Fruit fly (Drosophila melanogaster): ENCODE results near the gene mthl7.

mthl7 gene

dm6 chr3L:8186627-8187396 is 6.5 kb upstream of the mthl7 start, which contains the start of the genes ERR and Atg18a (continued):
- TF ChIP-seq amos (GFP tag; IDR thresholded peaks at IDR 0.05; ENCODE audit: partially characterized antibody) (peak; percentile 65), gt (GFP tag; IDR thresholded peaks at IDR 0.05) (peak; percentile 71), Usf (GFP tag; optimal IDR thresholded peaks at IDR 0.05) (peak; percentile 88), CG2712 (tag; optimal IDR thresholded peaks at IDR 0.05) (peak; percentile 89), unpg (GFP tag; optimal IDR thresholded peaks at IDR 0.05) (peak; percentile 71), toy (GFP tag; IDR thresholded peaks at IDR 0.05) (peak; percentile 52; the same call in 1 of the 2 replicates), Mes4 (GFP tag; optimal IDR thresholded peaks at IDR 0.05) (no peak), grn (GFP tag; optimal IDR thresholded peaks at IDR 0.05) (no peak), CG12071 (GFP tag; optimal IDR thresholded peaks at IDR 0.05) (no peak), cad (GFP tag; optimal IDR thresholded peaks at IDR 0.05) (no peak), PHDP (tag; optimal IDR thresholded peaks at IDR 0.05) (peak; percentile 75), CG3847 (GFP tag; IDR thresholded peaks at IDR 0.05) (peak; percentile 93), Sin3A (optimal IDR thresholded peaks at IDR 0.05) (peak; percentile 98), Neu2 (GFP tag; optimal IDR thresholded peaks at IDR 0.05; ENCODE audit: borderline replicate concordance) (no peak), CG18476 (GFP tag; optimal IDR thresholded peaks at IDR 0.05) (peak; percentile 74), CG16815 (GFP tag; optimal IDR thresholded peaks at IDR 0.05) (peak; percentile 92), exex (tag; optimal IDR thresholded peaks at IDR 0.05) (peak; percentile 50), ash1 (GFP tag; optimal IDR thresholded peaks at IDR 0.05) (no peak), CG10462 (GFP tag; optimal IDR thresholded peaks at IDR 0.05) (peak; percentile 71), E2f2 (GFP tag; IDR thresholded peaks at IDR 0.05) (peak; percentile 65), Nf-YB (GFP tag; optimal IDR thresholded peaks at IDR 0.05) (peak; percentile 33), sr (GFP tag; IDR thresholded peaks at IDR 0.05) (peak; percentile 46; the same call in 1 of the 3 replicates), dpn (GFP tag; optimal IDR thresholded peaks at IDR 0.05) (peak; percentile 85 to 88), sima (GFP tag; optimal IDR thresholded peaks at IDR 0.05) (no peak), CG15601 (tag; optimal IDR thresholded peaks at IDR 0.05) (peak; percentile 87), CG6689 (GFP tag; IDR thresholded peaks at IDR 0.05) (peak; percentile 86), az2 (GFP tag; optimal IDR thresholded peaks at IDR 0.05) (peak; percentile 82), kni (GFP tag; optimal IDR thresholded peaks at IDR 0.05) (peak; percentile 90), lmd (GFP tag; IDR thresholded peaks at IDR 0.05) (peak; percentile 92), tio (GFP tag; optimal IDR thresholded peaks at IDR 0.05) (no peak), Six4 (GFP tag; optimal IDR thresholded peaks at IDR 0.05) (peak; percentile 44), repo (GFP tag; optimal IDR thresholded peaks at IDR 0.05) (peak; percentile 20), CG6254 (GFP tag; optimal IDR thresholded peaks at IDR 0.05) (peak; percentile 34), CG9817 (tag; optimal IDR thresholded peaks at IDR 0.05) (peak; percentile 91), CrebB (tag; optimal IDR thresholded peaks at IDR 0.05) (peak; percentile 13), hth (optimal IDR thresholded peaks at IDR 0.05) (no peak), Tbp (GFP tag; optimal IDR thresholded peaks at IDR 0.05) (no peak), mirr (GFP tag; optimal IDR thresholded peaks at IDR 0.05) (no peak), Oaz (GFP tag; IDR thresholded peaks at IDR 0.05) (peak; percentile 80), CG9609 (GFP tag; optimal IDR thresholded peaks at IDR 0.05) (peak; percentile 76), CG17359 (tag; optimal IDR thresholded peaks at IDR 0.05) (peak; percentile 77), Antp (GFP tag; optimal IDR thresholded peaks at IDR 0.05) (peak; percentile 85), lola (GFP tag; optimal IDR thresholded peaks at IDR 0.05) (peak in 1 of 3 experiments; percentile 79), NfI (GFP tag; optimal IDR thresholded peaks at IDR 0.05) (peak; percentile 87), CG8944 (GFP tag; optimal IDR thresholded peaks at IDR 0.05) (peak; percentile 72), CG12942 (GFP tag; optimal IDR thresholded peaks at IDR 0.05) (peak; percentile 81), ato (GFP tag; IDR thresholded peaks at IDR 0.05; ENCODE audit: partially characterized antibody) (no peak), Hr51 (GFP tag; optimal IDR thresholded peaks at IDR 0.05) (peak; percentile 72 to 79), Hand (GFP tag; optimal IDR thresholded peaks at IDR 0.05) (peak; percentile 17)
